Worm (Caenorhabditis elegans): Measurements from ENCODE around the gene R09E10.5.

DNA sequence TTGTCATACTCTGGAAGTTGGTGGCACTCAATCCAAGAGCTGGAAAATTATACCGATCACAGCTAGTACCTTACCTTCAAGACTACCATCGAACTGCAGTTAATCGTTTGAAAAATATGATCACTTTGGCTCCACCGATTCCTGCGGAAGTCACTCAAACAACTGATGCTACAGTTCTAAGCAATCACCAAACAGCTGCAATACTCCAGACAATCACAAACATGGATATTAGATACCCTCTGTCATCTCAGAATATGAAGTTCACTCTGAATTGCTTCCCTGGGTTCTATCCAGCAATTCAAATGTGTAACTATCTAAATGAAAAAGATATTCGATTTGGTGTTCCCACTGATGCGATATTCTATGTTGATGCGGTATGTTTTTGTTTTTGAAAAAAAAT is 13.5 kb downstream of the R09E10.5 start:
- no peak for TF ChIP-seq egl-27 (tag; optimal IDR thresholded peaks at IDR 0.05)
- no peak for TF ChIP-seq ZK546.5 (tag; optimal IDR thresholded peaks at IDR 0.05)
- TF ChIP-seq snpc-4 (tag; optimal IDR thresholded peaks at IDR 0.05) = no peak
- no peak for TF ChIP-seq nhr-25 (tag; optimal IDR thresholded peaks at IDR 0.05)
- no peak for TF ChIP-seq ama-1 (optimal IDR thresholded peaks at IDR 0.05)
- no peak for TF ChIP-seq eor-1 (tag; optimal IDR thresholded peaks at IDR 0.05)
- no peak for TF ChIP-seq aly-2 (tag; optimal IDR thresholded peaks at IDR 0.05)
- TF ChIP-seq nhr-237 (tag; optimal IDR thresholded peaks at IDR 0.05) = no peak

Measured in whole organism, L3 larva.